Worm (Caenorhabditis elegans) whole organism, L2 larva: ENCODE measurements around the gene nfki-1.

Experiments used
- C34F6.9 ChIP-seq: fragments of 150-350 bp; optimal IDR thresholded peaks from 2 replicates; lab custom pipeline; 2014; ENCODE audit warnings: missing biosample characterization, missing genetic modification characterization
- F13H6.1 ChIP-seq: sonication (generic microtip); optimal IDR thresholded peaks from 2 replicates; lab custom pipeline; 2016; ENCODE audit warnings: missing genetic modification characterization, missing compliant biosample characterization
- Y55F3AM.14 ChIP-seq: fragments of 200-800 bp; sonication (Bioruptor generic); optimal IDR thresholded peaks from 2 replicates; lab custom pipeline; 2018; ENCODE audit warnings: mild to moderate bottlenecking, missing genetic modification characterization, missing compliant biosample characterization
- ZK546.5 ChIP-seq: sonication (generic microtip); optimal IDR thresholded peaks from 2 replicates; lab custom pipeline; 2017; ENCODE audit warnings: missing biosample characterization, missing genetic modification characterization
- alr-1 ChIP-seq: fragments of 150-350 bp; optimal IDR thresholded peaks from 2 replicates; lab custom pipeline; 2014; ENCODE audit warnings: missing biosample characterization, missing genetic modification characterization
- ama-1 ChIP-seq: fragments of 150-350 bp; optimal IDR thresholded peaks from 2 replicates; lab custom pipeline; 2018; ENCODE audit warnings: inconsistent platforms
- blmp-1 ChIP-seq: sonication (generic microtip); optimal IDR thresholded peaks from 2 replicates; lab custom pipeline; 2017; ENCODE audit warnings: missing genetic modification characterization, mild to moderate bottlenecking, missing compliant biosample characterization, antibody characterized with exemption, moderate library complexity; ENCODE audit not compliant: insufficient read depth
- crh-2 ChIP-seq: sonication (generic microtip); optimal IDR thresholded peaks from 2 replicates; lab custom pipeline; 2017; ENCODE audit warnings: missing biosample characterization, missing genetic modification characterization
- dmd-4 ChIP-seq: sonication (generic microtip); optimal IDR thresholded peaks from 2 replicates; lab custom pipeline; 2017; ENCODE audit warnings: missing biosample characterization, missing genetic modification characterization
- elt-1 ChIP-seq: fragments of 150-350 bp; optimal IDR thresholded peaks from 2 replicates; lab custom pipeline; 2014; ENCODE audit warnings: missing biosample characterization, missing genetic modification characterization
- elt-3 ChIP-seq: sonication (generic microtip); optimal IDR thresholded peaks from 2 replicates; lab custom pipeline; 2017; ENCODE audit warnings: missing biosample characterization, missing genetic modification characterization
- fos-1 ChIP-seq: fragments of 150-350 bp; optimal IDR thresholded peaks from 2 replicates; lab custom pipeline; 2014; ENCODE audit warnings: missing biosample characterization, missing genetic modification characterization
- gmeb-1 ChIP-seq: fragments of 150-350 bp; optimal IDR thresholded peaks from 2 replicates; lab custom pipeline; 2014; ENCODE audit warnings: missing biosample characterization, missing genetic modification characterization
- lin-11 ChIP-seq: fragments of 150-350 bp; sonication (generic microtip); optimal IDR thresholded peaks from 2 replicates; lab custom pipeline; 2014; ENCODE audit warnings: missing biosample characterization, missing genetic modification characterization, inconsistent platforms, mixed read lengths
- lin-13 ChIP-seq: fragments of 150-350 bp; optimal IDR thresholded peaks from 2 replicates; lab custom pipeline; 2014; ENCODE audit warnings: missing biosample characterization, missing genetic modification reagents, missing genetic modification characterization
- lin-39 ChIP-seq: fragments of 150-350 bp; optimal IDR thresholded peaks from 2 replicates; lab custom pipeline; 2014; ENCODE audit warnings: missing biosample characterization, missing genetic modification reagents, missing genetic modification characterization
- lsy-2 ChIP-seq, 2 experiments: fragments of 150-350 bp in 1 of 2; sonication (generic microtip) in 1 of 2; optimal IDR thresholded peaks; 2 replicates each; lab custom pipeline; 2014 to 2017; ENCODE audit warnings: missing biosample characterization in 2 of 2, missing genetic modification characterization in 2 of 2
- mbf-1 ChIP-seq: sonication (generic microtip); optimal IDR thresholded peaks from 2 replicates; lab custom pipeline; 2017; ENCODE audit warnings: missing biosample characterization, missing genetic modification characterization
- mdl-1 ChIP-seq, 2 experiments: fragments of 150-350 bp in 1 of 2; sonication (generic microtip) in 1 of 2; optimal IDR thresholded peaks; 2 replicates each; lab custom pipeline; 2017; ENCODE audit warnings: missing biosample characterization in 2 of 2, missing genetic modification characterization in 2 of 2
- nhr-10 ChIP-seq: sonication (generic microtip); optimal IDR thresholded peaks from 2 replicates; lab custom pipeline; 2017; ENCODE audit warnings: missing biosample characterization, missing genetic modification characterization
- nhr-11 ChIP-seq: fragments of 150-350 bp; optimal IDR thresholded peaks from 2 replicates; lab custom pipeline; 2014; ENCODE audit warnings: missing biosample characterization, missing genetic modification characterization
- nhr-12 ChIP-seq: fragments of 150-350 bp; optimal IDR thresholded peaks from 2 replicates; lab custom pipeline; 2014; ENCODE audit warnings: missing biosample characterization, missing genetic modification characterization
- nhr-129 ChIP-seq: fragments of 150-350 bp; optimal IDR thresholded peaks from 2 replicates; lab custom pipeline; 2014; ENCODE audit warnings: missing biosample characterization, missing genetic modification characterization
- nhr-21 ChIP-seq: fragments of 150-350 bp; optimal IDR thresholded peaks from 2 replicates; lab custom pipeline; 2014; ENCODE audit warnings: missing biosample characterization, missing genetic modification characterization
- nhr-23 ChIP-seq: fragments of 150-350 bp; optimal IDR thresholded peaks from 2 replicates; lab custom pipeline; 2014; ENCODE audit warnings: missing biosample characterization, missing genetic modification reagents, missing genetic modification characterization
- nhr-25 ChIP-seq: fragments of 150-350 bp; sonication (generic microtip); optimal IDR thresholded peaks from 3 replicates; lab custom pipeline; 2014; ENCODE audit warnings: missing biosample characterization, missing genetic modification characterization
- nhr-6 ChIP-seq: fragments of 150-350 bp; optimal IDR thresholded peaks from 2 replicates; lab custom pipeline; 2014; ENCODE audit warnings: missing biosample characterization, missing genetic modification characterization
- nhr-77 ChIP-seq: fragments of 150-350 bp; optimal IDR thresholded peaks from 2 replicates; lab custom pipeline; 2014; ENCODE audit warnings: missing biosample characterization, missing genetic modification characterization
- peb-1 ChIP-seq: fragments of 150-350 bp; optimal IDR thresholded peaks from 2 replicates; lab custom pipeline; 2014; ENCODE audit warnings: missing biosample characterization, missing genetic modification characterization
- sem-4 ChIP-seq: fragments of 150-350 bp; optimal IDR thresholded peaks from 2 replicates; lab custom pipeline; 2014; ENCODE audit warnings: missing biosample characterization, missing genetic modification reagents, missing genetic modification characterization
- sma-3 ChIP-seq: sonication (generic microtip); optimal IDR thresholded peaks from 2 replicates; lab custom pipeline; 2016; ENCODE audit warnings: missing genetic modification reagents, missing genetic modification characterization, missing compliant biosample characterization
- sma-9 ChIP-seq, 2 experiments: fragments of 150-350 bp in 1 of 2; sonication (generic microtip) in 1 of 2; optimal IDR thresholded peaks; 2 replicates each; lab custom pipeline; 2014 to 2016; ENCODE audit warnings: missing genetic modification characterization in 2 of 2, mild to moderate bottlenecking in 1 of 2, missing biosample characterization in 1 of 2, missing compliant biosample characterization in 1 of 2, missing genetic modification reagents in 1 of 2, moderate library complexity in 1 of 2
- snpc-4 ChIP-seq: fragments of 150-350 bp; optimal IDR thresholded peaks from 2 replicates; lab custom pipeline; 2014; ENCODE audit warnings: missing biosample characterization, missing genetic modification characterization
- unc-39 ChIP-seq: fragments of 150-350 bp; optimal IDR thresholded peaks from 2 replicates; lab custom pipeline; 2014; ENCODE audit warnings: missing biosample characterization, missing genetic modification characterization
- unc-55 ChIP-seq: fragments of 150-350 bp; sonication (generic microtip); optimal IDR thresholded peaks from 3 replicates; lab custom pipeline; 2014; ENCODE audit warnings: missing biosample characterization, missing genetic modification reagents, missing genetic modification characterization
- unc-62 ChIP-seq: fragments of 150-350 bp; optimal IDR thresholded peaks from 2 replicates; lab custom pipeline; 2014; ENCODE audit warnings: missing biosample characterization, missing genetic modification reagents, missing genetic modification characterization
- zag-1 ChIP-seq: fragments of 150-350 bp; optimal IDR thresholded peaks from 2 replicates; lab custom pipeline; 2014; ENCODE audit warnings: missing biosample characterization, missing genetic modification characterization
- ztf-1 ChIP-seq: fragments of 200-800 bp; sonication (Bioruptor generic); conservative IDR thresholded peaks from 2 replicates; pipeline ENCODE4 v1.3.6; 2022; ENCODE audit warnings: missing genetic modification characterization, missing compliant biosample characterization
- ztf-11 ChIP-seq: sonication (generic microtip); optimal IDR thresholded peaks from 2 replicates; lab custom pipeline; 2017; ENCODE audit warnings: missing biosample characterization, missing genetic modification characterization
- ztf-4 ChIP-seq: fragments of 150-350 bp; optimal IDR thresholded peaks from 2 replicates; lab custom pipeline; 2014; ENCODE audit warnings: missing biosample characterization, missing genetic modification characterization

nfki-1 gene

DNA sequence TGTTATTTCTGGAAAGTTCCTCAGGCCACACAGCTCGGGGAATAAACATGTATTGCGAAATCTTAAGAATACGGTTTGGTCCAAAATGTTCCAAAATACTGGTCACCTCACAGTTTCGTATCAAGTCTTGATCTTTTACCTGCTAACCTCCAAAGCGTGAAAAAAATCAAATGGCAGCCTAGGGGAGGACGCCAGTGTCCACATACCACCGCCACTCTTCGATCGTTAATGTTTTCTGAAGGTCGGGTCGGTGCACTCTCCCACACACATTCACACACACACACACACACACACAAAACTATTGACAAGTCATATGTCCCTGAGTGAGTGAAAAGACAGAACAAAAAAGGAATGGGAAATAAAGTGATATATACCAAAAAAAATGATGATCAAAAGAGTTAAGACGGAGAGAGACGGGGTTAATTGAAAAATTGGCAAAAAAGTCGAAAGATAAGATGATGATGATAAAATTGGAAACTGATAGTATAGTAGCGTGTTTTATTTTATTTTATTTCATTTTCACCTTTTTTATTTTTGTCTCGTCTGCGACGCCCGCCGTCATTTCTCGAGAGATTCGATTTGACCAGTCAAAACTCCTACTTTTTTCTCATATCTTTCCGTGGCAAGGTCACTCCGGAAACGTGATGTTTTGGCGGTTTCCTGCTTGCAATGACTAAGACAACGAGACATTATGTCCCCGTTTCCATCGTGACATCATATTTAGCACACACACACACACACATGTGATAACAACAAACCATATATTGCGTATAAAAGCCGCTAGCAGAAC lies 15.0 kb upstream of the nfki-1 start, which contains the start of gene Y15E3A.5:
Y15E3A.5 (plus strand) TSS at position 752 of the 790 bp plus-strand sequence.
- TF ChIP-seq sma-9 (GFP tag; optimal IDR thresholded peaks at IDR 0.05; lab: Kevin White, UChicago) (peak; percentile 87), sma-9 (tag; optimal IDR thresholded peaks at IDR 0.05; lab: Kevin White, UChicago) (no peak), ztf-4 (tag; lab: Kevin White, UChicago) (peak; percentile 55), elt-1 (tag; lab: Kevin White, UChicago) (no peak), fos-1 (peak; percentile 72), Y55F3AM.14 (GFP tag; lab: Kevin White, UChicago) (no peak), gmeb-1 (tag; lab: Kevin White, UChicago) (peak; percentile 61), sma-3 (GFP tag; lab: Kevin White, UChicago) (peak; percentile 82), nhr-129 (tag; lab: Kevin White, UChicago) (peak; percentile 89), nhr-11 (tag; lab: Kevin White, UChicago) (no peak), nhr-25 (tag; lab: Kevin White, UChicago) (peak; percentile 94), nhr-6 (tag; lab: Kevin White, UChicago) (peak; percentile 50), ztf-1 (GFP tag; lab: Robert Waterston, UW) (no peak), nhr-21 (tag; lab: Kevin White, UChicago) (peak; percentile 56), mbf-1 (no peak), F13H6.1 (tag; lab: Kevin White, UChicago) (peak; percentile 65), blmp-1 (tag; lab: Kevin White, UChicago) (peak; percentile 76), lin-13 (GFP tag; lab: Kevin White, UChicago) (peak; percentile 29), ztf-11 (tag; lab: Kevin White, UChicago) (no peak), alr-1 (tag; lab: Kevin White, UChicago) (no peak), C34F6.9 (tag; lab: Kevin White, UChicago) (peak; percentile 50), nhr-77 (tag; lab: Kevin White, UChicago) (no peak), elt-3 (tag; lab: Kevin White, UChicago) (no peak), crh-2 (tag; lab: Kevin White, UChicago) (peak; percentile 74)

DNA sequence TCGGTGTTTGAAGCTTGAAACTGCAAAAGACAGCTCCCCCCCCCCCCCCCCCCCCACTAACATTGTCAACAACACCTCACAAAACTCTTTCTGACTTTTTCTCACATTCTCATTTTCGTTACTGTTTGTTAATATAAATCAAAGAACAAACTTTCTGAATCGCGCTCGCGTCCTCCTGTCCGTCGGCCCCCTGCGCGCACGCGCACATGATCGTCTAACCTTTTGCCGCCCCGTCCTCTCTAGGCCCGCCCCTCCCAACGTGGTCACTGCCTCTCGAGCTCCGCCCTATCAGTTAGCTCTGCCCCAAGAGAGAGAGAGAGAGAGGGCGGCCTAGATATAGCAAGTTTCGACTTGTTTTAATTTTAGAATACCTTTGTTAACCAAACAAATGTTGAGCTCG lies 14.3 kb upstream of the nfki-1 start:
- TF ChIP-seq lin-11 (tag; lab: Kevin White, UChicago) (no peak), snpc-4 (no peak), gmeb-1 (tag; lab: Kevin White, UChicago) (no peak), mdl-1 (tag; optimal IDR thresholded peaks at IDR 0.05; lab: Kevin White, UChicago) (peak in 1 of 2 experiments; percentile 11), nhr-25 (tag; lab: Kevin White, UChicago) (no peak), F13H6.1 (tag; lab: Kevin White, UChicago) (peak; percentile 58), ztf-11 (tag; lab: Kevin White, UChicago) (no peak), ZK546.5 (tag; lab: Kevin White, UChicago) (no peak), sem-4 (tag; lab: Kevin White, UChicago) (no peak), unc-62 (GFP tag; lab: Kevin White, UChicago) (no peak), zag-1 (tag; lab: Kevin White, UChicago) (no peak), elt-1 (tag; lab: Kevin White, UChicago) (no peak), ama-1 (lab: Kevin White, UChicago) (peak; percentile 54), nhr-23 (no peak), sma-9 (GFP tag; optimal IDR thresholded peaks at IDR 0.05; lab: Kevin White, UChicago) (peak; percentile 57), sma-9 (tag; optimal IDR thresholded peaks at IDR 0.05; lab: Kevin White, UChicago) (no peak), ztf-1 (GFP tag; lab: Robert Waterston, UW) (no peak), lin-39 (tag; lab: Kevin White, UChicago) (no peak), nhr-12 (tag; lab: Kevin White, UChicago) (no peak), lsy-2 (tag; optimal IDR thresholded peaks at IDR 0.05; lab: Kevin White, UChicago) (no peak)

DNA sequence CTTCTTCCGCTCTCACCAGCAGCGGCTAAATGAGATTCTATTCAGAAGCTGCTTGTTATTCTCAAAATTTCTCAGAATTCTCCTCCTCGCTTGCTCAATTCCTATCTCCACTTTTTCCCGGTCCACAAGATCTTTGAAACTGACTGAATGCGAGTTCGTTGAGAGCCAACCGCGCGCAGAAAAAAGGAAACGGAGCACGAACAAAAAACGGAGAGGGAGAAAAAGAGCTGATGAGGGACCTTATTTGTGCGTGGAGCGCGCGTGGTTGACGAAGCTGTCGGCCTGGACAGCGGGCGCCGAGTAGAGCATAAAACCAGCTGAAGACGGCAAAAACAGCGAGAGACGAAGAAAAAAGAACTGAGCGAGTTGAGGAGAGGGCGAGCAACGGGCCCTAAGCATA lies 12.9 kb upstream of the nfki-1 start:
- TF ChIP-seq lin-11 (tag; lab: Kevin White, UChicago) (peak; percentile 20), lsy-2 (tag; optimal IDR thresholded peaks at IDR 0.05; lab: Kevin White, UChicago) (peak in 1 of 2 experiments; percentile 23), crh-2 (tag; lab: Kevin White, UChicago) (no peak), nhr-23 (no peak), nhr-25 (tag; lab: Kevin White, UChicago) (no peak), ama-1 (lab: Kevin White, UChicago) (no peak), C34F6.9 (tag; lab: Kevin White, UChicago) (peak; percentile 12), sem-4 (tag; lab: Kevin White, UChicago) (peak; percentile 35), unc-39 (no peak), dmd-4 (tag; lab: Kevin White, UChicago) (no peak), zag-1 (tag; lab: Kevin White, UChicago) (peak; percentile 52), nhr-77 (tag; lab: Kevin White, UChicago) (no peak), mdl-1 (tag; optimal IDR thresholded peaks at IDR 0.05; lab: Kevin White, UChicago) (peak; percentile 49 to 59), nhr-10 (tag; lab: Kevin White, UChicago) (no peak), ztf-4 (tag; lab: Kevin White, UChicago) (no peak), nhr-12 (tag; lab: Kevin White, UChicago) (no peak), elt-1 (tag; lab: Kevin White, UChicago) (no peak), nhr-129 (tag; lab: Kevin White, UChicago) (peak; percentile 31), snpc-4 (peak; percentile 11), F13H6.1 (tag; lab: Kevin White, UChicago) (peak; percentile 57), ztf-11 (tag; lab: Kevin White, UChicago) (no peak), unc-55 (GFP tag; lab: Kevin White, UChicago) (peak; percentile 10), peb-1 (tag; lab: Kevin White, UChicago) (no peak), Y55F3AM.14 (GFP tag; lab: Kevin White, UChicago) (peak; percentile 37), lin-39 (tag; lab: Kevin White, UChicago) (no peak)
